Fruit fly (Drosophila melanogaster): Measurements from ENCODE around the gene MagR.

dm6 chrX:15761298-15761640, 27.2 kb downstream of the MagR start:
- TF ChIP-seq CG12605 (GFP tag; IDR thresholded peaks at IDR 0.05) (no peak), rn (GFP tag; IDR thresholded peaks at IDR 0.05) (no peak), Ets98B (GFP tag; IDR thresholded peaks at IDR 0.05) (no peak), Snoo (tag; optimal IDR thresholded peaks at IDR 0.05) (no peak), D1 (tag; optimal IDR thresholded peaks at IDR 0.05) (no peak), CG10348 (GFP tag; IDR thresholded peaks at IDR 0.05) (no peak), CG8159 (tag; optimal IDR thresholded peaks at IDR 0.05) (no peak)

Data from whole organism, pupa.